Worm (Caenorhabditis elegans) whole organism, L1 larva: ENCODE data around the gene cyp-13A1.

Experiments used
- C16A3.4 ChIP-seq: fragments of 150-350 bp; optimal IDR thresholded peaks from 2 replicates; lab custom pipeline; 2014; ENCODE audit warnings: missing biosample characterization, missing genetic modification characterization
- C34B4.2 ChIP-seq: sonication (generic microtip); optimal IDR thresholded peaks from 2 replicates; lab custom pipeline; 2017; ENCODE audit warnings: mild to moderate bottlenecking, missing genetic modification characterization, missing compliant biosample characterization
- F16B12.6 ChIP-seq: fragments of 150-350 bp; optimal IDR thresholded peaks from 2 replicates; lab custom pipeline; 2014; ENCODE audit warnings: missing biosample characterization, missing genetic modification characterization
- Y116A8C.19 ChIP-seq: sonication (generic microtip); optimal IDR thresholded peaks from 2 replicates; lab custom pipeline; 2016; ENCODE audit warnings: missing compliant biosample characterization, missing genetic modification characterization, borderline replicate concordance
- aha-1 ChIP-seq: fragments of 150-350 bp; optimal IDR thresholded peaks from 2 replicates; lab custom pipeline; 2014; ENCODE audit warnings: missing biosample characterization, missing genetic modification characterization
- aly-2 ChIP-seq: fragments of 150-350 bp; optimal IDR thresholded peaks from 2 replicates; lab custom pipeline; 2014; ENCODE audit warnings: missing biosample characterization, missing genetic modification characterization
- blmp-1 ChIP-seq: fragments of 150-350 bp; optimal IDR thresholded peaks from 2 replicates; lab custom pipeline; 2014; ENCODE audit warnings: missing biosample characterization, missing genetic modification characterization
- ceh-63 ChIP-seq: fragments of 200-800 bp; sonication (Bioruptor generic); optimal IDR thresholded peaks from 2 replicates; lab custom pipeline; 2018; ENCODE audit warnings: mild to moderate bottlenecking, missing genetic modification characterization, missing compliant biosample characterization
- ceh-8 ChIP-seq: fragments of 200-800 bp; sonication (Bioruptor generic); optimal IDR thresholded peaks from 2 replicates; lab custom pipeline; 2018; ENCODE audit warnings: mild to moderate bottlenecking, missing genetic modification characterization, moderate library complexity, missing compliant biosample characterization
- ceh-82 ChIP-seq, 3 experiments: fragments of 150-350 bp in 1 of 3; sonication (generic microtip) in 2 of 3; optimal IDR thresholded peaks; 2 replicates each; lab custom pipeline; 2014 to 2017; ENCODE audit warnings: missing biosample characterization in 3 of 3, missing genetic modification characterization in 3 of 3
- ceh-88 ChIP-seq: fragments of 200-800 bp; sonication (Bioruptor generic); IDR thresholded peaks from 2 replicates; pipeline ENCODE4 v1.3.6; 2022; ENCODE audit warnings: missing genetic modification characterization, missing compliant biosample characterization
- ces-1 ChIP-seq: fragments of 150-350 bp; optimal IDR thresholded peaks from 2 replicates; lab custom pipeline; 2014; ENCODE audit warnings: missing biosample characterization, missing genetic modification reagents, missing genetic modification characterization
- dsc-1 ChIP-seq: sonication (generic microtip); optimal IDR thresholded peaks from 2 replicates; lab custom pipeline; 2016; ENCODE audit warnings: mild to moderate bottlenecking, missing genetic modification characterization, missing compliant biosample characterization
- efl-1 ChIP-seq, 4 experiments: fragments of 150-350 bp; optimal IDR thresholded peaks in 3 of 4; peaks in 1 of 4; 1 replicate in 1 of 4; 2 replicates in 3 of 4; lab custom pipeline; 2014; ENCODE audit warnings: missing biosample characterization in 2 of 4, missing genetic modification characterization in 2 of 4, missing genetic modification reagents in 2 of 4
- efl-3 ChIP-seq: fragments of 200-800 bp; sonication (Bioruptor generic); optimal IDR thresholded peaks from 2 replicates; lab custom pipeline; 2018; ENCODE audit warnings: mild to moderate bottlenecking, missing genetic modification characterization, missing compliant biosample characterization
- egl-27 ChIP-seq, 2 experiments: fragments of 150-350 bp in 1 of 2; sonication (generic microtip); optimal IDR thresholded peaks; 3 replicates each; lab custom pipeline; 2017 to 2018; ENCODE audit warnings: missing biosample characterization in 2 of 2, missing genetic modification characterization in 2 of 2, missing genetic modification reagents in 2 of 2
- elt-2 ChIP-seq: sonication (generic microtip); optimal IDR thresholded peaks from 2 replicates; lab custom pipeline; 2016; ENCODE audit warnings: missing genetic modification characterization, mild to moderate bottlenecking, inconsistent platforms, missing compliant biosample characterization, missing genetic modification reagents
- elt-3 ChIP-seq, 6 experiments: fragments of 150-350 bp in 1 of 6; sonication (generic microtip); optimal IDR thresholded peaks; 2 replicates each; lab custom pipeline; 2017 to 2018; ENCODE audit warnings: missing biosample characterization in 6 of 6, missing genetic modification characterization in 6 of 6, inconsistent platforms in 1 of 6
- ets-5 ChIP-seq: fragments of 200-800 bp; sonication (Bioruptor generic); IDR thresholded peaks from 2 replicates; pipeline ENCODE4 v1.3.6; 2022; ENCODE audit warnings: missing genetic modification characterization, missing compliant biosample characterization
- fkh-10 ChIP-seq: sonication (generic microtip); optimal IDR thresholded peaks from 2 replicates; lab custom pipeline; 2017; ENCODE audit warnings: missing biosample characterization, missing genetic modification reagents, missing genetic modification characterization
- fos-1 ChIP-seq: fragments of 150-350 bp; optimal IDR thresholded peaks from 2 replicates; lab custom pipeline; 2014; ENCODE audit warnings: missing biosample characterization, missing genetic modification characterization
- grh-1 ChIP-seq: fragments of 200-800 bp; sonication (Bioruptor generic); IDR thresholded peaks from 2 replicates; pipeline ENCODE4 v1.3.6; 2022; ENCODE audit warnings: missing genetic modification reagents, missing genetic modification characterization, missing compliant biosample characterization
- irx-1 ChIP-seq: sonication (generic microtip); optimal IDR thresholded peaks from 2 replicates; lab custom pipeline; 2016; ENCODE audit warnings: missing genetic modification characterization, missing compliant biosample characterization
- isw-1 ChIP-seq: fragments of 200-800 bp; sonication (Bioruptor generic); IDR thresholded peaks from 2 replicates; pipeline ENCODE4 v1.3.6; 2022; ENCODE audit warnings: missing genetic modification characterization, missing compliant biosample characterization
- jun-1 ChIP-seq: fragments of 150-350 bp; optimal IDR thresholded peaks from 2 replicates; lab custom pipeline; 2014; ENCODE audit warnings: missing biosample characterization, missing genetic modification reagents, missing genetic modification characterization
- lin-13 ChIP-seq: fragments of 150-350 bp; optimal IDR thresholded peaks from 2 replicates; lab custom pipeline; 2014; ENCODE audit warnings: missing biosample characterization, missing genetic modification reagents, missing genetic modification characterization
- lin-15B ChIP-seq: fragments of 150-350 bp; sonication (generic microtip); optimal IDR thresholded peaks from 3 replicates; lab custom pipeline; 2014; ENCODE audit warnings: missing biosample characterization, missing genetic modification characterization
- lin-39 ChIP-seq: fragments of 150-350 bp; optimal IDR thresholded peaks from 2 replicates; lab custom pipeline; 2014; ENCODE audit warnings: missing biosample characterization, missing genetic modification reagents, missing genetic modification characterization
- lsy-2 ChIP-seq, 2 experiments: fragments of 150-350 bp; optimal IDR thresholded peaks; 2 replicates each; lab custom pipeline; 2014; ENCODE audit warnings: missing biosample characterization in 2 of 2, missing genetic modification characterization in 2 of 2
- mdl-1 ChIP-seq, 2 experiments: fragments of 150-350 bp; optimal IDR thresholded peaks; 2 replicates each; lab custom pipeline; 2014 to 2017; ENCODE audit warnings: missing biosample characterization in 2 of 2, missing genetic modification characterization in 2 of 2, inconsistent platforms in 1 of 2
- mep-1 ChIP-seq: fragments of 150-350 bp; optimal IDR thresholded peaks from 2 replicates; lab custom pipeline; 2014; ENCODE audit warnings: missing biosample characterization, missing genetic modification characterization
- nhr-12 ChIP-seq: sonication (generic microtip); optimal IDR thresholded peaks from 2 replicates; lab custom pipeline; 2017; ENCODE audit warnings: missing biosample characterization, missing genetic modification characterization
- nhr-19 ChIP-seq: fragments of 200-800 bp; sonication (Bioruptor generic); conservative IDR thresholded peaks from 2 replicates; pipeline ENCODE4 v1.3.6; 2022; ENCODE audit warnings: missing genetic modification characterization, missing compliant biosample characterization
- nhr-20 ChIP-seq: sonication (generic microtip); optimal IDR thresholded peaks from 2 replicates; lab custom pipeline; 2016; ENCODE audit warnings: mild to moderate bottlenecking, missing genetic modification characterization, missing compliant biosample characterization
- nhr-237 ChIP-seq: fragments of 150-350 bp; optimal IDR thresholded peaks from 2 replicates; lab custom pipeline; 2014; ENCODE audit warnings: missing biosample characterization, missing genetic modification characterization
- nhr-47 ChIP-seq: sonication (generic microtip); optimal IDR thresholded peaks from 2 replicates; lab custom pipeline; 2016; ENCODE audit warnings: mild to moderate bottlenecking, missing genetic modification characterization, moderate library complexity, missing compliant biosample characterization
- nhr-71 ChIP-seq: sonication (generic microtip); optimal IDR thresholded peaks from 2 replicates; lab custom pipeline; 2016; ENCODE audit warnings: mild to moderate bottlenecking, missing genetic modification characterization, moderate library complexity, missing compliant biosample characterization
- nhr-76 ChIP-seq: sonication (generic microtip); optimal IDR thresholded peaks from 2 replicates; lab custom pipeline; 2017; ENCODE audit warnings: missing biosample characterization, missing genetic modification characterization
- nhr-90 ChIP-seq: sonication (generic microtip); optimal IDR thresholded peaks from 2 replicates; lab custom pipeline; 2016; ENCODE audit warnings: mild to moderate bottlenecking, missing genetic modification characterization, missing compliant biosample characterization; ENCODE audit not compliant: poor library complexity
- pax-3 ChIP-seq: fragments of 200-800 bp; sonication (Bioruptor generic); optimal IDR thresholded peaks from 2 replicates; lab custom pipeline; 2018; ENCODE audit warnings: mild to moderate bottlenecking, missing genetic modification characterization, moderate library complexity, missing compliant biosample characterization
- rnt-1 ChIP-seq: sonication (generic microtip); optimal IDR thresholded peaks from 2 replicates; lab custom pipeline; 2016; ENCODE audit warnings: mild to moderate bottlenecking, missing genetic modification characterization, moderate library complexity, missing compliant biosample characterization
- skn-1 ChIP-seq: fragments of 150-350 bp; optimal IDR thresholded peaks from 2 replicates; lab custom pipeline; 2014; ENCODE audit warnings: missing biosample characterization, missing genetic modification characterization
- snu-23 ChIP-seq: sonication (generic microtip); optimal IDR thresholded peaks from 2 replicates; lab custom pipeline; 2016; ENCODE audit warnings: missing genetic modification characterization, missing compliant biosample characterization
- sptf-1 ChIP-seq: fragments of 150-350 bp; optimal IDR thresholded peaks from 2 replicates; lab custom pipeline; 2014; ENCODE audit warnings: missing biosample characterization, missing genetic modification characterization
- sup-37 ChIP-seq: fragments of 200-800 bp; sonication (Bioruptor generic); optimal IDR thresholded peaks from 2 replicates; lab custom pipeline; 2018; ENCODE audit warnings: mild to moderate bottlenecking, missing genetic modification characterization, missing compliant biosample characterization
- tlp-1 ChIP-seq: fragments of 150-350 bp; optimal IDR thresholded peaks from 2 replicates; lab custom pipeline; 2014; ENCODE audit warnings: missing biosample characterization, missing genetic modification characterization
- unc-130 ChIP-seq: fragments of 150-350 bp; optimal IDR thresholded peaks from 2 replicates; lab custom pipeline; 2017; ENCODE audit warnings: missing biosample characterization, missing genetic modification characterization, inconsistent platforms
- unc-62 ChIP-seq: fragments of 150-350 bp; optimal IDR thresholded peaks from 2 replicates; lab custom pipeline; 2014; ENCODE audit warnings: missing biosample characterization, missing genetic modification reagents, missing genetic modification characterization
- unc-98 ChIP-seq: fragments of 200-800 bp; sonication (Bioruptor generic); IDR thresholded peaks from 2 replicates; pipeline ENCODE4 v1.3.6; 2022; ENCODE audit warnings: missing genetic modification characterization, missing compliant biosample characterization
- vab-15 ChIP-seq: sonication (generic microtip); optimal IDR thresholded peaks from 2 replicates; lab custom pipeline; 2017; ENCODE audit warnings: missing genotype, mild to moderate bottlenecking, missing genetic modification characterization, missing compliant biosample characterization
- ztf-4 ChIP-seq: fragments of 150-350 bp; optimal IDR thresholded peaks from 2 replicates; lab custom pipeline; 2014; ENCODE audit warnings: missing biosample characterization, missing genetic modification characterization

cyp-13A1 gene

DNA sequence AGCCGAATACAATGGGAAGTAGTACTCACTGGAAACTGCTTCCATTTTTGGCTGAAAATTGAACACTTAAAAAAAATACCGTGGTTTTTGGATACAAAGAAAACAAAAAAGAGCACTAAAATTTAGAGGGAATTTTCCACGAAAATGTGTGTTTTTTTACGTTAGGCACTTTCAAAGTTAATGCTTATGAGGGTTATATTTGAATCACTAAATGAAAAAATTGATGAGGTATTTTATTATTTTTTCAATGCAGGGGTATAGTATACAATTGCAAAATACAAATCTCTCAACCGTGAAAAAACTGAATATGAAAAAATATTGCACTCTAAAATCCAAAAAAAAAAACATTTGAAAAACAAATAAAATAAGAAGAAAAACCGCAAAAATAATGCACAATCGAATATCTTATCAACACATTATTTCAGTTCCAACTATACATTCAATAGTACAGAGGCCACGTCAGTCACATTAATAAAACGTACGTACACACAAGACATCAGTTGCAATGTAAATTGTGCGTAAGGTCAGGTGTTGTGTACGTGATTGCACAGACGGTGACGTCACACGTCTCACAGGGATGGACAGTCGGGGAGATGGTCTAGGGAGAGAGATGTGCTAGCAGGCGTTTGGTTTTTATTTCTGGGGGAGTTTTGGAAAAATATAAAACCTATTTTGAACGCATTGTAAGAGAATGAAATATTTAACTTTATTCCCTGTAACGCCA, 11.8 kb downstream of the cyp-13A1 start, which contains the start of gene aqp-10 (continued):
- TF ChIP-seq nhr-12 (tag; lab: Kevin White, UChicago) (no peak), nhr-237 (no peak), nhr-20 (peak; percentile 73), ces-1 (GFP tag; lab: Kevin White, UChicago) (no peak), lin-13 (GFP tag; lab: Kevin White, UChicago) (no peak), fos-1 (tag; lab: Kevin White, UChicago) (no peak), rnt-1 (tag; lab: Kevin White, UChicago) (peak; percentile 46), isw-1 (GFP tag; lab: Robert Waterston, UW) (no peak), sptf-1 (tag; lab: Kevin White, UChicago) (no peak), jun-1 (tag; lab: Kevin White, UChicago) (no peak), nhr-71 (tag; lab: Kevin White, UChicago) (peak; percentile 68), ceh-88 (no peak), lin-15B (tag; lab: Kevin White, UChicago) (no peak), nhr-90 (tag; lab: Kevin White, UChicago) (peak; percentile 64), C16A3.4 (peak; percentile 44), unc-98 (GFP tag; lab: Robert Waterston, UW) (no peak), F16B12.6 (tag; lab: Kevin White, UChicago) (peak; percentile 87), mdl-1 (tag; optimal IDR thresholded peaks at IDR 0.05; lab: Kevin White, UChicago) (no peak), ets-5 (GFP tag; lab: Robert Waterston, UW) (no peak), vab-15 (tag; lab: Kevin White, UChicago) (no peak), ceh-63 (GFP tag; lab: Kevin White, UChicago) (no peak), blmp-1 (tag; lab: Kevin White, UChicago) (peak; percentile 57), grh-1 (GFP tag; lab: Robert Waterston, UW) (no peak), mep-1 (peak; percentile 78), dsc-1 (tag; lab: Kevin White, UChicago) (peak; percentile 15), elt-3 (tag; optimal IDR thresholded peaks at IDR 0.05; lab: Kevin White, UChicago) (peak in 2 of 6 experiments; percentile 3 to 27), irx-1 (tag; lab: Kevin White, UChicago) (peak; percentile 1), C34B4.2 (no peak), skn-1 (peak; percentile 13), lsy-2 (tag; optimal IDR thresholded peaks at IDR 0.05; lab: Kevin White, UChicago) (peak; percentile 54 to 68), lin-39 (tag; lab: Kevin White, UChicago) (no peak), elt-2 (tag; lab: Kevin White, UChicago) (peak; percentile 69), ceh-82 (tag; optimal IDR thresholded peaks at IDR 0.05; lab: Kevin White, UChicago) (no peak), unc-130 (tag; lab: Kevin White, UChicago) (no peak), efl-1 (optimal IDR thresholded peaks at IDR 0.05; lab: Kevin White, UChicago) (peak; percentile 60 to 63), efl-1 (GFP tag; optimal IDR thresholded peaks at IDR 0.05 in 1 of 2; lab: Kevin White, UChicago) (peak; percentile 45 to 96), ztf-4 (tag; lab: Kevin White, UChicago) (no peak), tlp-1 (tag; lab: Kevin White, UChicago) (no peak), aha-1 (tag; lab: Kevin White, UChicago) (no peak), fkh-10 (GFP tag; lab: Kevin White, UChicago) (no peak), aly-2 (tag; lab: Kevin White, UChicago) (no peak), Y116A8C.19 (tag; lab: Kevin White, UChicago) (no peak), egl-27 (tag; optimal IDR thresholded peaks at IDR 0.05; lab: Kevin White, UChicago) (no peak), ceh-8 (no peak), nhr-76 (no peak), pax-3 (no peak), efl-3 (GFP tag; lab: Kevin White, UChicago) (no peak), nhr-47 (tag; lab: Kevin White, UChicago) (peak; percentile 49), snu-23 (GFP tag; lab: Kevin White, UChicago) (peak; percentile 74), unc-62 (no peak), sup-37 (no peak), nhr-19 (GFP tag; lab: Robert Waterston, UW) (peak; percentile 47)
